Worm (Caenorhabditis elegans): ENCODE data around the gene F28C6.5.

The F28C6.5 gene

ce11 chrII:8643627-8644356 lies 44.5 kb downstream of the F28C6.5 start:
- TF ChIP-seq unc-62 (GFP tag; optimal IDR thresholded peaks at IDR 0.05), result no peak

ce11 chrII:8646437-8646836 lies 47.1 kb downstream of the F28C6.5 start:
- TF ChIP-seq unc-62 (GFP tag; optimal IDR thresholded peaks at IDR 0.05), result no peak

ce11 chrII:8648843-8649242 lies 49.5 kb downstream of the F28C6.5 start:
- TF ChIP-seq unc-62 (GFP tag; optimal IDR thresholded peaks at IDR 0.05), result no peak

Measured in whole organism, dauer.